Worm (Caenorhabditis elegans): ENCODE data around the gene dsl-6.

dsl-6 gene

DNA sequence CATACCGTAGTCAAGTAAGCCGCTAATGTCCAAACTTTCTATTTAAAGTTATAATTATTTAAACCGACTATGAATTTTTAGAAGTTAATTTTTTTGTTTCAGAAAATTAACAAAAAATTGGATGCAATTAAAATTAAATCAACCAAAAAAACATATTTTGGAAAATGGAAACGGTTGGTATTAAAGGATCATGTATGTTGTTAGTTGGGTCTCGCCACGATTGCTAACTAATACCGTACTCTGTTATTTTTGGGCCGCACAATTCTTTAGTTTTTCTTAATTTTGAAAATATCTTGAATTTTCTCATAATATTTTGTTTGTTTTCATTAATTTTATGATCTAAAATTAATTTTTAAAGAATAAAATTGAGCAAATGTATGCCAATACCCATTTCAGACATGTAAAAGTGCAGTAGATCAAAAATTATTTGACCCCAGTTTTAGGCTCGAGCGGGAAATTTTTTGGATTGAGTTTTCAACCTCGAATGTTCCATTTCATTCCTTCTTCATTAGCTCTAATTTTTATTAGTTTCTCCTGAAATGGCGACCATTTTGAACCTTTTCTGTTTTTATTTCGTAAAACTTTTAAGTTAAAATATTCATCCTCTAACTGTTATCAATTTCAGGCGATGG lies 25.6 kb downstream of the dsl-6 start, which contains the start of gene cbd-1:
TSS of gene cbd-1 (plus strand) at position 626 of the 632 bp plus-strand sequence.
- no peak for TF ChIP-seq ref-1 (GFP tag; conservative IDR thresholded peaks at IDR 0.05)
- no peak for TF ChIP-seq cog-1 (tag; optimal IDR thresholded peaks at IDR 0.05)
- TF ChIP-seq ztf-23 (GFP tag; IDR thresholded peaks at IDR 0.05): no peak
- TF ChIP-seq med-1 (GFP tag; optimal IDR thresholded peaks at IDR 0.05; ENCODE audit: insufficient read depth): no peak
- TF ChIP-seq tab-1 (GFP tag; IDR thresholded peaks at IDR 0.05): no peak
- no peak for TF ChIP-seq klf-2 (GFP tag; conservative IDR thresholded peaks at IDR 0.05)
- no peak for TF ChIP-seq flt-1 (GFP tag; IDR thresholded peaks at IDR 0.05)
- TF ChIP-seq ztf-29 (GFP tag; IDR thresholded peaks at IDR 0.05): no peak
- TF ChIP-seq T22C8.4 (GFP tag; IDR thresholded peaks at IDR 0.05): no peak

DNA sequence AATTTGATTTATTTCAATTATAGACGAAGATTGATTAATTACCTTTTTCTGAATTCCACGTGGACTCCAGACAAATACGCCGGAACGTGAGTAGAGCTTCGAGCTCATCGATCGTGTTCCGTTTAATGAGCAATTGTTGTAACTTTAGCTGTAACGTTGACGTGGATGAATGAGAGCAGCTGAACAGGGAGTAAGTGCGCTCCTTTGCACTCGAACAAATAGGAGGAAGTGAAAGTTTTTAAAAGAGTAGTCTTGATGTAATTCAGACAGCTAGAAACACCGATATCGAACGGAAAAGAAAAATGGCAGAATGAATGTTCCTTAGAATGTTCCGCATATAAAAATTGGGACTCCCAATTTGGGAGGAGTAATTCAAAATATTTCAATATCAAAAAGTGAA lies 26.5 kb downstream of the dsl-6 start, which contains the start of gene sec-31:
TSS of gene sec-31 (minus strand) at position 148 of the 400 bp plus-strand sequence.
- TF ChIP-seq cog-1 (tag; optimal IDR thresholded peaks at IDR 0.05) (no peak), tab-1 (GFP tag; IDR thresholded peaks at IDR 0.05) (no peak), ztf-29 (GFP tag; IDR thresholded peaks at IDR 0.05) (no peak), ref-1 (GFP tag; conservative IDR thresholded peaks at IDR 0.05) (no peak), flt-1 (GFP tag; IDR thresholded peaks at IDR 0.05) (no peak), med-1 (GFP tag; optimal IDR thresholded peaks at IDR 0.05; ENCODE audit: insufficient read depth) (no peak), klf-2 (GFP tag; conservative IDR thresholded peaks at IDR 0.05) (no peak), T22C8.4 (GFP tag; IDR thresholded peaks at IDR 0.05) (no peak), ztf-23 (GFP tag; IDR thresholded peaks at IDR 0.05) (no peak)

DNA sequence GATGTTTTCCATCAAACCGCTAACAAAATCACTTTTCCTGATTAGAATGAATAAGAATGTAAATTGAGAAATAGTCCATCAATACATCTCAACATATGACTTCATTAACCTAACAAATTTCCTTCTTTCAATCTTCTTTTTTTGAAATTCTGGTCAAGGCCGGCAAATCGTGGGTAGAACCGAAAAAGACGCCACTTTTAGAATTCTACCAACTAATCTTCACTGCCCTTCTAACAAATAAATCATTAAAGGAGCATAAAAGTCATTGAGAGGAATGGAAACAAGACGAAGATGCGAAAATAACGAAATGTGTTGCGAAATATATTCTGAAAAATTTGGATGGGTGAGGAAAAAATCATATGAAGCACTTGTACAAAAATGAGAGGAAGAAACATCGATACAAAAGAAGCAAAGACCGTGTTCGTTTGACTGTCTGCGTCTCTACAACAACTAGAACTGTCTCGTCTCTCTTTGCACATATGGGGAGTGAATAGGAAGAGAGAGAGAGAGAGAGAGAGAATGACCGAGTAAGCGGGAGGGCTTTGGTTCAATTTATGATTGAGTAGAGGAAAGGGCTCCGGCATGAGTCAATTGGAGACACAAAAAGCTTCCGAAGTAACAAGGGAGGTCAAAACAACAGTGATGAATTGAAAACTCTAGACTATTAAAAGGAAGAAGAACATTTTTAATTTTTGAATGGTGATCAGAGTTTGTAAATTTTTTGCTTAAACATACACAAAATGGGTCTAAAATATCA lies 34.1 kb downstream of the dsl-6 start:
- TF ChIP-seq med-1 (GFP tag; optimal IDR thresholded peaks at IDR 0.05; ENCODE audit: insufficient read depth) (no peak), ztf-29 (GFP tag; IDR thresholded peaks at IDR 0.05) (peak; percentile 57; the same call in 1 of the 2 replicates)

DNA sequence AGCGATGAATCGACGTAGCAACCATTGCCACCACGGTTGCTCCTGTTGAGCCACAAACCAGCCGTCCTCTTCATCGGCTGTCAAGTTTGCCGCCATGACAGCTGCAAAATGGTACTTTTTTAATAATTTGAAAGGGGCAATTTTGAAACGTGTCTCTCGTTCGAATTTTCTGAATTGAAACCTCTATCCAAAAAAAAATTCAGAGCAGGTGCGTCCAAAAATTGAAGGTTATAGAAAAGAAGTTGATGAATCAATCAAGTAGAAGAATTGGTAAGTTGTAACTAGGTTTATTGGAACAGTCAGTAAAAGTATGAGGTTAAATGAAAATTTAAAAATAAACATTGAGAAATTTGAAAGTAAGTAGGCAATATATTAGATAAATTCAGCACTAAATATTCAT lies 36.7 kb downstream of the dsl-6 start, which contains the start of gene T01G1.4:
TSS of gene T01G1.4 (minus strand) at position 101 of the 400 bp plus-strand sequence.
- TF ChIP-seq ref-1 (GFP tag; conservative IDR thresholded peaks at IDR 0.05) (no peak), flt-1 (GFP tag; IDR thresholded peaks at IDR 0.05) (no peak), ztf-23 (GFP tag; IDR thresholded peaks at IDR 0.05) (no peak), klf-2 (GFP tag; conservative IDR thresholded peaks at IDR 0.05) (no peak), med-1 (GFP tag; optimal IDR thresholded peaks at IDR 0.05; ENCODE audit: insufficient read depth) (no peak), T22C8.4 (GFP tag; IDR thresholded peaks at IDR 0.05) (no peak), ztf-29 (GFP tag; IDR thresholded peaks at IDR 0.05) (no peak), tab-1 (GFP tag; IDR thresholded peaks at IDR 0.05) (no peak), cog-1 (tag; optimal IDR thresholded peaks at IDR 0.05) (no peak)

- TF ChIP-seq flt-1 (GFP tag; IDR thresholded peaks at IDR 0.05) (no peak), klf-2 (GFP tag; conservative IDR thresholded peaks at IDR 0.05) (no peak), tab-1 (GFP tag; IDR thresholded peaks at IDR 0.05) (no peak), ztf-23 (GFP tag; IDR thresholded peaks at IDR 0.05) (no peak), ztf-29 (GFP tag; IDR thresholded peaks at IDR 0.05) (no peak), ref-1 (GFP tag; conservative IDR thresholded peaks at IDR 0.05) (no peak), T22C8.4 (GFP tag; IDR thresholded peaks at IDR 0.05) (no peak), med-1 (GFP tag; optimal IDR thresholded peaks at IDR 0.05; ENCODE audit: insufficient read depth) (no peak), cog-1 (tag; optimal IDR thresholded peaks at IDR 0.05) (no peak)
Observed at ce11 chrIV:11359769-11360168, 38.3 kb downstream of the dsl-6 start, which contains the start of gene klp-12. klp-12 (minus strand) TSS chrIV:11359869.

ce11 chrIV:11353946-11354458 lies 44.1 kb downstream of the dsl-6 start, which contains the start of gene T01G1.2:
T01G1.2 (plus strand) TSS chrIV:11354408.
- TF ChIP-seq ref-1 (GFP tag; conservative IDR thresholded peaks at IDR 0.05) (no peak), tab-1 (GFP tag; IDR thresholded peaks at IDR 0.05) (no peak)

ce11 chrIV:11352768-11353167 lies 45.3 kb downstream of the dsl-6 start:
- no peak for TF ChIP-seq cog-1 (tag; optimal IDR thresholded peaks at IDR 0.05)
- no peak for TF ChIP-seq ztf-29 (GFP tag; IDR thresholded peaks at IDR 0.05)
- no peak for TF ChIP-seq tab-1 (GFP tag; IDR thresholded peaks at IDR 0.05)
- TF ChIP-seq T22C8.4 (GFP tag; IDR thresholded peaks at IDR 0.05): no peak
- no peak for TF ChIP-seq flt-1 (GFP tag; IDR thresholded peaks at IDR 0.05)
- TF ChIP-seq klf-2 (GFP tag; conservative IDR thresholded peaks at IDR 0.05): no peak
- TF ChIP-seq ztf-23 (GFP tag; IDR thresholded peaks at IDR 0.05): no peak

ce11 chrIV:11351563-11351962 lies 46.6 kb downstream of the dsl-6 start:
- TF ChIP-seq flt-1 (GFP tag; IDR thresholded peaks at IDR 0.05) (no peak), med-1 (GFP tag; optimal IDR thresholded peaks at IDR 0.05; ENCODE audit: insufficient read depth) (no peak), ref-1 (GFP tag; conservative IDR thresholded peaks at IDR 0.05) (no peak), klf-2 (GFP tag; conservative IDR thresholded peaks at IDR 0.05) (no peak), cog-1 (tag; optimal IDR thresholded peaks at IDR 0.05) (no peak), tab-1 (GFP tag; IDR thresholded peaks at IDR 0.05) (no peak), T22C8.4 (GFP tag; IDR thresholded peaks at IDR 0.05) (no peak), ztf-23 (GFP tag; IDR thresholded peaks at IDR 0.05) (no peak), ztf-29 (GFP tag; IDR thresholded peaks at IDR 0.05) (no peak)

DNA sequence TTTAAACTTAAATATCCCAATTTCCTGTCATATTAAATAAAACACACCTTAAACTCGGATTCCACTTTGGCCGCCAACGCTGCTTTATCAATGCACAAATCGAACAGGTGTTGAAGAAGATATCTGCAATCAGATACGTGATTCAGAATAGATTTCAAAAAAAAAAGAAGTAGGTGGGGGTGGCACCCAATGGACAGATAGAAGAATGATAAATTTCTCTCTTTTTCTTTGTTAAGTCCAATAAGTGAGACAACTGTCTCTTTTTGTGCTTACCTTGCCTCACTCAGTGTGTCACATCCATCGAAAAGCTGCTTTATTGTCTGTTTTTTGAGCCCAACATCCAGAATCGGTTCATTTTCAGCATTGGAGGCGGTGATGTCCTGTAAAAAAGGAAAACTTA lies 47.3 kb downstream of the dsl-6 start:
- no peak for TF ChIP-seq ref-1 (GFP tag; conservative IDR thresholded peaks at IDR 0.05)
- no peak for TF ChIP-seq cog-1 (tag; optimal IDR thresholded peaks at IDR 0.05)
- no peak for TF ChIP-seq med-1 (GFP tag; optimal IDR thresholded peaks at IDR 0.05; ENCODE audit: insufficient read depth)
- TF ChIP-seq T22C8.4 (GFP tag; IDR thresholded peaks at IDR 0.05): no peak
- TF ChIP-seq flt-1 (GFP tag; IDR thresholded peaks at IDR 0.05): no peak
- TF ChIP-seq ztf-23 (GFP tag; IDR thresholded peaks at IDR 0.05): no peak
- no peak for TF ChIP-seq ztf-29 (GFP tag; IDR thresholded peaks at IDR 0.05)
- no peak for TF ChIP-seq klf-2 (GFP tag; conservative IDR thresholded peaks at IDR 0.05)
- TF ChIP-seq tab-1 (GFP tag; IDR thresholded peaks at IDR 0.05): no peak

Measured in whole organism, midembryonic.